Worm (Caenorhabditis elegans) whole organism, mixed stage, embryonic: ENCODE data around the gene F55G1.7.

Experiments used
- elt-1 ChIP-seq: sonication (generic microtip); optimal IDR thresholded peaks from 2 replicates; lab custom pipeline; 2017; ENCODE audit warnings: missing genetic modification characterization, mild to moderate bottlenecking, missing compliant biosample characterization, antibody characterized with exemption, moderate library complexity, borderline replicate concordance; ENCODE audit not compliant: insufficient read depth
- lin-13 ChIP-seq: fragments of 150-350 bp; optimal IDR thresholded peaks from 2 replicates; lab custom pipeline; 2014; ENCODE audit warnings: missing biosample characterization, missing genetic modification characterization
- lsy-2 ChIP-seq: fragments of 150-350 bp; optimal IDR thresholded peaks from 2 replicates; lab custom pipeline; 2014; ENCODE audit warnings: missing biosample characterization, missing genetic modification characterization
- mab-5 ChIP-seq: fragments of 150-350 bp; optimal IDR thresholded peaks from 2 replicates; lab custom pipeline; 2014; ENCODE audit warnings: missing biosample characterization, missing genetic modification characterization
- mls-2 ChIP-seq: sonication (generic microtip); optimal IDR thresholded peaks from 2 replicates; lab custom pipeline; 2016; ENCODE audit warnings: mild to moderate bottlenecking, missing genetic modification characterization, moderate library complexity, missing compliant biosample characterization
- nhr-12 ChIP-seq: fragments of 150-350 bp; optimal IDR thresholded peaks from 2 replicates; lab custom pipeline; 2014; ENCODE audit warnings: missing biosample characterization, missing genetic modification characterization
- nhr-2 ChIP-seq: fragments of 150-350 bp; optimal IDR thresholded peaks from 2 replicates; lab custom pipeline; 2014; ENCODE audit warnings: missing biosample characterization, missing genetic modification characterization
- nhr-237 ChIP-seq: fragments of 150-350 bp; optimal IDR thresholded peaks from 2 replicates; lab custom pipeline; 2014; ENCODE audit warnings: missing biosample characterization, missing genetic modification characterization
- nhr-76 ChIP-seq: sonication (generic microtip); optimal IDR thresholded peaks from 2 replicates; lab custom pipeline; 2017; ENCODE audit warnings: missing biosample characterization, missing genetic modification characterization
- pha-4 ChIP-seq: fragments of 150-350 bp; optimal IDR thresholded peaks from 2 replicates; lab custom pipeline; 2018; ENCODE audit warnings: missing biosample characterization, missing genetic modification reagents, missing genetic modification characterization
- snpc-4 ChIP-seq: fragments of 150-350 bp; optimal IDR thresholded peaks from 2 replicates; lab custom pipeline; 2014; ENCODE audit warnings: missing biosample characterization, missing genetic modification characterization
- unc-39 ChIP-seq: fragments of 150-350 bp; optimal IDR thresholded peaks from 2 replicates; lab custom pipeline; 2014; ENCODE audit warnings: missing biosample characterization, missing genetic modification characterization
- unc-62 ChIP-seq: fragments of 150-350 bp; optimal IDR thresholded peaks from 2 replicates; lab custom pipeline; 2014; ENCODE audit warnings: missing biosample characterization, missing genetic modification reagents, missing genetic modification characterization
- ztf-11 ChIP-seq: fragments of 150-350 bp; optimal IDR thresholded peaks from 2 replicates; lab custom pipeline; 2014; ENCODE audit warnings: missing biosample characterization, missing genetic modification characterization

ce11 chrIV:7420913-7421312 is 48.7 kb downstream of the F55G1.7 start, which contains the start of gene srtx-1:
- TF ChIP-seq elt-1 (tag; lab: Kevin White, UChicago) (no peak), nhr-76 (no peak), nhr-2 (no peak), ztf-11 (tag; lab: Kevin White, UChicago) (no peak), nhr-237 (tag; lab: Kevin White, UChicago) (no peak), unc-62 (GFP tag; lab: Kevin White, UChicago) (no peak), snpc-4 (tag; lab: Kevin White, UChicago) (no peak), lin-13 (tag; lab: Kevin White, UChicago) (no peak), nhr-12 (no peak), unc-39 (tag; lab: Kevin White, UChicago) (no peak), mab-5 (tag; lab: Kevin White, UChicago) (no peak), mls-2 (no peak), lsy-2 (tag; lab: Kevin White, UChicago) (no peak), pha-4 (tag; lab: Kevin White, UChicago) (no peak)
